Fruit fly (Drosophila melanogaster) Kc167 (cell line): ENCODE data around the gene CG10588.

ENCODE experiments used
- Myc ChIP-seq: fragments of >200 bp; optimal IDR thresholded peaks from 2 replicates; lab custom pipeline; 2017; ENCODE audit warnings: missing external identifiers
- Sin3A ChIP-seq: fragments of >200 bp; optimal IDR thresholded peaks from 2 replicates; lab custom pipeline; 2018; ENCODE audit warnings: missing external identifiers
- h ChIP-seq: fragments of >200 bp; optimal IDR thresholded peaks from 3 replicates; lab custom pipeline; 2018; ENCODE audit warnings: missing external identifiers
- insv ChIP-seq: fragments of >200 bp; optimal IDR thresholded peaks from 3 replicates; lab custom pipeline; 2018; ENCODE audit warnings: missing external identifiers
- psq ChIP-seq: fragments of >200 bp; optimal IDR thresholded peaks from 2 replicates; lab custom pipeline; 2017; ENCODE audit warnings: missing external identifiers
- ttk ChIP-seq: sonication (Bioruptor generic); optimal IDR thresholded peaks from 2 replicates; lab custom pipeline; 2017; ENCODE audit warnings: missing external identifiers

dm6 chr3L:20930059-20930785 is 26.5 kb upstream of the CG10588 start:
- TF ChIP-seq Myc (lab: Kevin White, UChicago) (no peak), psq (lab: Kevin White, UChicago) (no peak), ttk (lab: Kevin White, UChicago) (no peak), insv (no peak), Sin3A (lab: Kevin White, UChicago) (no peak), h (lab: Kevin White, UChicago) (no peak)
